Worm (Caenorhabditis elegans) whole organism, late embryonic: ENCODE results near the gene thoc-5.

Source experiments
- ama-1 ChIP-seq: fragments of 150-350 bp; optimal IDR thresholded peaks from 2 replicates; lab custom pipeline; 2014
- ceh-19 ChIP-seq: fragments of 200-800 bp; sonication (Bioruptor generic); optimal IDR thresholded peaks from 2 replicates; lab custom pipeline; 2018; ENCODE audit warnings: mild to moderate bottlenecking, missing genetic modification characterization, missing compliant biosample characterization
- ceh-48 ChIP-seq: sonication (generic microtip); optimal IDR thresholded peaks from 2 replicates; lab custom pipeline; 2016; ENCODE audit warnings: missing genetic modification characterization, inconsistent platforms, missing compliant biosample characterization
- dmd-4 ChIP-seq: sonication (generic microtip); optimal IDR thresholded peaks from 2 replicates; lab custom pipeline; 2016; ENCODE audit warnings: borderline replicate concordance, missing genetic modification characterization, missing compliant biosample characterization
- elt-2 ChIP-seq: sonication (generic microtip); optimal IDR thresholded peaks from 2 replicates; lab custom pipeline; 2016; ENCODE audit warnings: missing genetic modification reagents, missing genetic modification characterization, missing compliant biosample characterization
- nhr-11 ChIP-seq: fragments of 150-350 bp; optimal IDR thresholded peaks from 2 replicates; lab custom pipeline; 2014; ENCODE audit warnings: missing biosample characterization, missing genetic modification characterization
- nhr-232 ChIP-seq: sonication (generic microtip); optimal IDR thresholded peaks from 2 replicates; lab custom pipeline; 2016; ENCODE audit warnings: missing genetic modification characterization, missing compliant biosample characterization
- tbx-2 ChIP-seq: sonication (generic microtip); optimal IDR thresholded peaks from 2 replicates; lab custom pipeline; 2016; ENCODE audit warnings: missing genetic modification characterization, missing compliant biosample characterization
- ttx-3 ChIP-seq: sonication (generic microtip); optimal IDR thresholded peaks from 2 replicates; lab custom pipeline; 2016; ENCODE audit warnings: missing genetic modification reagents, missing genetic modification characterization, missing compliant biosample characterization
- unc-3 ChIP-seq, 2 experiments: fragments of 200-800 bp in 1 of 2; sonication (Bioruptor generic) in 1 of 2; sonication (generic microtip) in 1 of 2; conservative IDR thresholded peaks in 1 of 2; optimal IDR thresholded peaks in 1 of 2; 2 replicates each; pipeline versions ENCODE4 v1.3.6 to Lab custom; 2016 to 2022; ENCODE audit warnings: missing compliant biosample characterization in 2 of 2, missing genetic modification characterization in 2 of 2, missing genetic modification reagents in 1 of 2

DNA sequence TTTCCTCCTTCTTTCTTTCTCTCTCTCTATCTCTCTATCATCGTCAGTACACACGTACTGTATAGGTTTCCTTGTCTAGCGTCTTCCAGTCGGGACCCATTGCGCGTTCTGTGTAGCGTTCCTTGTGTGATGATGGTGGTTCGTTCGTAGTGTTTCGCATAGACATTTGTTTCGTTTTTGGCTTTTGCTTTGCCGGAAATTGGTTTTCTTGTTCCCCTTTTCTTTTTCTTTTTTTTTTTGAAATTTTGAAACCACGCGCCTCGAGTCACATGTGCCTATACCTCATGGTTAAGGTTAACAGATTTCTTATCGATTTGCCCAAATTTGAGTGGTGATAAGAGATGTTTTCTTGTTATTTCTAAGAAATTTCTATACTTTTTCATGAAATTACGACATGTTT lies 30.6 kb downstream of the thoc-5 start:
- no peak for TF ChIP-seq nhr-11 (tag; lab: Kevin White, UChicago)
- TF ChIP-seq dmd-4: no peak
- no peak for TF ChIP-seq ama-1 (lab: Kevin White, UChicago)
- TF ChIP-seq nhr-232 (tag; lab: Kevin White, UChicago): no peak
- TF ChIP-seq elt-2 (tag; lab: Kevin White, UChicago): no peak
- TF ChIP-seq ttx-3 (tag; lab: Kevin White, UChicago): no peak
- TF ChIP-seq ceh-48 (tag; lab: Kevin White, UChicago): no peak
- no peak for TF ChIP-seq tbx-2 (tag; lab: Kevin White, UChicago)
- no peak for TF ChIP-seq unc-3 (GFP tag; conservative IDR thresholded peaks at IDR 0.05; lab: Robert Waterston, UW)
- no peak for TF ChIP-seq unc-3 (tag; optimal IDR thresholded peaks at IDR 0.05; lab: Kevin White, UChicago)
- TF ChIP-seq ceh-19 (GFP tag; lab: Kevin White, UChicago): no peak
